Fruit fly (Drosophila melanogaster) whole organism, embryonic: ENCODE measurements around the gene CG46465.

ENCODE experiments used
- Adf1 ChIP-seq: fragments of 200-800 bp; sonication (Bioruptor generic); IDR thresholded peaks from 2 replicates; pipeline ENCODE4 v1.3.6; 2022; ENCODE audit warnings: missing biosample characterization, missing genetic modification characterization
- BEAF-32 ChIP-seq: fragments of 200-800 bp; sonication (Bioruptor generic); optimal IDR thresholded peaks from 3 replicates; lab custom pipeline; 2017; ENCODE audit warnings: missing biosample characterization, missing genetic modification characterization, mild to moderate bottlenecking, moderate library complexity, missing genetic modification reagents
- BtbVII ChIP-seq: fragments of 200-800 bp; sonication (Bioruptor generic); optimal IDR thresholded peaks from 3 replicates; lab custom pipeline; 2017; ENCODE audit warnings: missing biosample characterization, mild to moderate bottlenecking, missing genetic modification characterization
- CG11696 ChIP-seq: fragments of 200-800 bp; sonication (Bioruptor generic); IDR thresholded peaks from 2 replicates; pipeline ENCODE4 v1.3.6; 2022; ENCODE audit warnings: missing biosample characterization, missing genetic modification characterization
- CG11723 ChIP-seq: fragments of 200-800 bp; sonication (Bioruptor generic); optimal IDR thresholded peaks from 2 replicates; lab custom pipeline; 2017; ENCODE audit warnings: missing biosample characterization, mild to moderate bottlenecking, missing genetic modification characterization
- CG12299 ChIP-seq: fragments of 200-800 bp; sonication (Bioruptor generic); optimal IDR thresholded peaks from 2 replicates; lab custom pipeline; 2018; ENCODE audit warnings: missing biosample characterization, mild to moderate bottlenecking, missing genetic modification characterization
- CG12942 ChIP-seq: fragments of 200-800 bp; sonication (Bioruptor generic); optimal IDR thresholded peaks from 3 replicates; lab custom pipeline; 2016; ENCODE audit warnings: missing biosample characterization, missing genetic modification characterization
- CG15011 ChIP-seq: fragments of 200-800 bp; sonication (Bioruptor generic); optimal IDR thresholded peaks from 3 replicates; lab custom pipeline; 2018; ENCODE audit warnings: missing biosample characterization, mild to moderate bottlenecking, missing genetic modification characterization
- CG1647 ChIP-seq: fragments of 200-800 bp; sonication (Bioruptor generic); optimal IDR thresholded peaks from 3 replicates; lab custom pipeline; 2016; ENCODE audit warnings: missing biosample characterization, missing genetic modification characterization
- CG17612 ChIP-seq: fragments of 200-800 bp; sonication (Bioruptor generic); IDR thresholded peaks from 2 replicates; pipeline ENCODE4 v1.3.6; 2022; ENCODE audit warnings: missing biosample characterization, missing genetic modification characterization
- CG2202 ChIP-seq: fragments of 200-800 bp; sonication (Bioruptor generic); optimal IDR thresholded peaks from 2 replicates; lab custom pipeline; 2018; ENCODE audit warnings: missing biosample characterization, mild to moderate bottlenecking, missing genetic modification characterization
- CG2678 ChIP-seq: fragments of 200-800 bp; sonication (Bioruptor generic); optimal IDR thresholded peaks from 3 replicates; lab custom pipeline; 2019; ENCODE audit warnings: missing biosample characterization, mild to moderate bottlenecking, missing genetic modification characterization, moderate library complexity
- CG30020 ChIP-seq: fragments of 200-800 bp; optimal IDR thresholded peaks from 2 replicates; lab custom pipeline; 2019; ENCODE audit warnings: missing biosample characterization, mild to moderate bottlenecking, missing genetic modification characterization, moderate library complexity
- CG31441 ChIP-seq: fragments of 200-800 bp; sonication (Bioruptor generic); IDR thresholded peaks from 2 replicates; pipeline ENCODE4 v1.3.6; 2022; ENCODE audit warnings: missing biosample characterization, missing genetic modification characterization
- CG32767 ChIP-seq: fragments of 200-800 bp; sonication (Bioruptor generic); IDR thresholded peaks from 2 replicates; pipeline ENCODE4 v1.3.6; 2022; ENCODE audit warnings: missing biosample characterization, missing genetic modification characterization
- CG3281 ChIP-seq: fragments of 200-800 bp; sonication (Bioruptor generic); optimal IDR thresholded peaks from 3 replicates; lab custom pipeline; 2017; ENCODE audit warnings: missing biosample characterization, mild to moderate bottlenecking, missing genetic modification characterization
- CG4617 ChIP-seq: fragments of 200-800 bp; sonication (Bioruptor generic); optimal IDR thresholded peaks from 3 replicates; lab custom pipeline; 2016; ENCODE audit warnings: missing biosample characterization, missing genetic modification characterization, borderline replicate concordance
- CG6654 ChIP-seq: fragments of 200-800 bp; sonication (Bioruptor generic); optimal IDR thresholded peaks from 2 replicates; lab custom pipeline; 2017; ENCODE audit warnings: missing biosample characterization, mild to moderate bottlenecking, missing genetic modification characterization
- CG7928 ChIP-seq: fragments of 200-800 bp; sonication (Bioruptor generic); optimal IDR thresholded peaks from 2 replicates; lab custom pipeline; 2017; ENCODE audit warnings: missing biosample characterization, mild to moderate bottlenecking, missing genetic modification characterization
- CG8944 ChIP-seq: fragments of 200-800 bp; sonication (Bioruptor generic); optimal IDR thresholded peaks from 3 replicates; lab custom pipeline; 2016; ENCODE audit warnings: missing biosample characterization, missing genetic modification characterization
- CoRest ChIP-seq: fragments of 200-800 bp; sonication (Bioruptor generic); optimal IDR thresholded peaks from 3 replicates; lab custom pipeline; 2018; ENCODE audit warnings: missing biosample characterization, mild to moderate bottlenecking, missing genetic modification characterization, moderate library complexity
- Dll ChIP-seq: fragments of 200-800 bp; sonication (Bioruptor generic); IDR thresholded peaks from 4 replicates; pipeline ENCODE4 v1.3.6; 2022; ENCODE audit warnings: missing biosample characterization, missing genetic modification characterization; ENCODE audit not compliant: partially characterized antibody
- Fer1 ChIP-seq: fragments of 200-800 bp; sonication (Bioruptor generic); optimal IDR thresholded peaks from 2 replicates; lab custom pipeline; 2017; ENCODE audit warnings: missing biosample characterization, mild to moderate bottlenecking, missing genetic modification characterization
- NFAT ChIP-seq: fragments of 200-800 bp; sonication (Bioruptor generic); IDR thresholded peaks from 2 replicates; pipeline ENCODE4 v1.3.6; 2022; ENCODE audit warnings: missing biosample characterization, missing genetic modification characterization
- NK7.1 ChIP-seq: fragments of 200-800 bp; sonication (Bioruptor generic); optimal IDR thresholded peaks from 3 replicates; lab custom pipeline; 2016; ENCODE audit warnings: missing biosample characterization, missing genetic modification characterization
- Ssrp ChIP-seq: fragments of 200-800 bp; sonication (Bioruptor generic); optimal IDR thresholded peaks from 2 replicates; lab custom pipeline; 2018; ENCODE audit warnings: missing biosample characterization, mild to moderate bottlenecking, missing genetic modification characterization, moderate library complexity
- ac ChIP-seq: fragments of 200-800 bp; sonication (Bioruptor generic); optimal IDR thresholded peaks from 3 replicates; lab custom pipeline; 2017; ENCODE audit warnings: missing biosample characterization, mild to moderate bottlenecking, missing genetic modification characterization
- amos ChIP-seq: fragments of 200-800 bp; sonication (Bioruptor generic); IDR thresholded peaks from 2 replicates; pipeline ENCODE4 v1.3.6; 2022; ENCODE audit warnings: missing biosample characterization, missing genetic modification characterization; ENCODE audit not compliant: partially characterized antibody
- chinmo ChIP-seq: fragments of 200-800 bp; sonication (Bioruptor generic); IDR thresholded peaks from 4 replicates; pipeline ENCODE4 v1.3.6; 2022; ENCODE audit warnings: missing biosample characterization, missing genetic modification characterization; ENCODE audit not compliant: partially characterized antibody
- chm ChIP-seq: fragments of 200-800 bp; sonication (Bioruptor generic); IDR thresholded peaks from 2 replicates; pipeline ENCODE4 v1.3.6; 2022; ENCODE audit warnings: missing biosample characterization, missing genetic modification characterization
- crol ChIP-seq: fragments of 200-800 bp; sonication (Bioruptor generic); IDR thresholded peaks from 2 replicates; pipeline ENCODE4 v1.3.6; 2022; ENCODE audit warnings: missing biosample characterization, missing genetic modification characterization
- crp ChIP-seq, 2 experiments: fragments of 200-800 bp; sonication (Bioruptor generic); optimal IDR thresholded peaks; 2 replicates in 1 of 2; 3 replicates in 1 of 2; lab custom pipeline; 2017; ENCODE audit warnings: missing biosample characterization in 2 of 2, missing genetic modification characterization in 2 of 2, mild to moderate bottlenecking in 1 of 2, moderate library complexity in 1 of 2
- disco-r ChIP-seq: fragments of 200-800 bp; sonication (Bioruptor generic); optimal IDR thresholded peaks from 2 replicates; lab custom pipeline; 2016; ENCODE audit warnings: missing biosample characterization, missing genetic modification characterization
- dpn ChIP-seq, 2 experiments: fragments of 200-800 bp; sonication (Bioruptor generic); optimal IDR thresholded peaks; 3 replicates each; lab custom pipeline; 2016; ENCODE audit warnings: missing biosample characterization in 2 of 2, missing genetic modification characterization in 2 of 2
- fd64A ChIP-seq: fragments of 200-800 bp; sonication (Bioruptor generic); optimal IDR thresholded peaks from 3 replicates; lab custom pipeline; 2018; ENCODE audit warnings: missing biosample characterization, mild to moderate bottlenecking, missing genetic modification characterization
- gem ChIP-seq: fragments of 200-800 bp; sonication (Bioruptor generic); optimal IDR thresholded peaks from 2 replicates; lab custom pipeline; 2019; ENCODE audit warnings: missing biosample characterization, mild to moderate bottlenecking, missing genetic modification characterization, moderate library complexity
- ham ChIP-seq: fragments of 200-800 bp; sonication (Bioruptor generic); IDR thresholded peaks from 2 replicates; pipeline ENCODE4 v1.3.6; 2022; ENCODE audit warnings: missing biosample characterization, missing genetic modification characterization
- hkb ChIP-seq, 2 experiments: fragments of 200-800 bp in 1 of 2; fragments of >200 bp in 1 of 2; sonication (Bioruptor generic) in 1 of 2; IDR thresholded peaks in 1 of 2; optimal IDR thresholded peaks in 1 of 2; 2 replicates each; pipeline versions ENCODE4 v1.3.6 to Lab custom; 2017 to 2022; ENCODE audit warnings: missing biosample characterization in 1 of 2, missing genetic modification characterization in 1 of 2
- jigr1 ChIP-seq: fragments of 200-800 bp; sonication (Bioruptor generic); IDR thresholded peaks from 3 replicates; pipeline ENCODE4 v1.3.6; 2022; ENCODE audit warnings: missing biosample characterization, missing genetic modification characterization
- ken ChIP-seq: fragments of 200-800 bp; sonication (Bioruptor generic); IDR thresholded peaks from 3 replicates; pipeline ENCODE4 v1.3.6; 2022; ENCODE audit warnings: missing biosample characterization, missing genetic modification characterization
- oc ChIP-seq: fragments of 200-800 bp; sonication (Bioruptor generic); optimal IDR thresholded peaks from 2 replicates; lab custom pipeline; 2018; ENCODE audit warnings: missing biosample characterization, mild to moderate bottlenecking, missing genetic modification characterization, moderate library complexity
- psq ChIP-seq: fragments of 200-800 bp; sonication (Bioruptor generic); optimal IDR thresholded peaks from 2 replicates; lab custom pipeline; 2017; ENCODE audit warnings: missing biosample characterization, missing genetic modification characterization
- salm ChIP-seq: fragments of 200-800 bp; sonication (Bioruptor generic); optimal IDR thresholded peaks from 2 replicates; lab custom pipeline; 2018; ENCODE audit warnings: missing biosample characterization, mild to moderate bottlenecking, missing genetic modification characterization
- scrt ChIP-seq: fragments of 200-800 bp; sonication (Bioruptor generic); optimal IDR thresholded peaks from 2 replicates; lab custom pipeline; 2018; ENCODE audit warnings: missing biosample characterization, mild to moderate bottlenecking, missing genetic modification characterization, moderate library complexity
- sob ChIP-seq: fragments of 200-800 bp; sonication (Bioruptor generic); IDR thresholded peaks from 2 replicates; pipeline ENCODE4 v1.3.6; 2022; ENCODE audit warnings: missing biosample characterization, missing genetic modification characterization
- stwl ChIP-seq: fragments of 200-800 bp; sonication (Bioruptor generic); optimal IDR thresholded peaks from 3 replicates; lab custom pipeline; 2018; ENCODE audit warnings: missing biosample characterization, mild to moderate bottlenecking, missing genetic modification characterization, moderate library complexity
- unc-4 ChIP-seq: fragments of 200-800 bp; sonication (Bioruptor generic); IDR thresholded peaks from 2 replicates; pipeline ENCODE4 v1.3.6; 2022; ENCODE audit warnings: missing biosample characterization, missing genetic modification characterization; ENCODE audit not compliant: partially characterized antibody
- wek ChIP-seq: fragments of 200-800 bp; sonication (Bioruptor generic); optimal IDR thresholded peaks from 3 replicates; lab custom pipeline; 2018; ENCODE audit warnings: missing biosample characterization, mild to moderate bottlenecking, missing genetic modification characterization, moderate library complexity

Gene CG46465

dm6 chr2L:18974063-18974779, 18.1 kb upstream of the CG46465 start, which contains the start of the genes L2HGDH and CG10431 (continued):
- TF ChIP-seq CG2678 (peak; percentile 75), Adf1 (GFP tag; lab: Robert Waterston, UW) (peak; percentile 44; the same call in 1 of the 2 replicates), psq (GFP tag; lab: Kevin White, UChicago) (no peak), CG8944 (GFP tag; lab: Kevin White, UChicago) (peak; percentile 5), Ssrp (tag; lab: Kevin White, UChicago) (peak; percentile 47), CG32767 (GFP tag; lab: Robert Waterston, UW) (no peak), dpn (GFP tag; optimal IDR thresholded peaks at IDR 0.05; lab: Kevin White, UChicago) (peak; percentile 42 to 68), CG15011 (GFP tag; lab: Kevin White, UChicago) (peak; percentile 2), CG2202 (peak; percentile 4), wek (GFP tag; lab: Kevin White, UChicago) (peak; percentile 3), chinmo (no peak), CG11723 (GFP tag; lab: Kevin White, UChicago) (peak; percentile 37), CG12942 (GFP tag; lab: Kevin White, UChicago) (peak; percentile 34), CG31441 (no peak; the same call in 1 of the 2 replicates), CG30020 (peak; percentile 60), hkb (optimal IDR thresholded peaks at IDR 0.05; lab: Kevin White, UChicago) (peak; percentile 26), hkb (GFP tag; IDR thresholded peaks at IDR 0.05; lab: Robert Waterston, UW) (no peak), chm (GFP tag; lab: Robert Waterston, UW) (no peak), CG11696 (GFP tag; lab: Robert Waterston, UW) (no peak), unc-4 (0 out of 2 replicates have a peak, but pooled peaks have one; percentile 17), CG1647 (GFP tag; lab: Kevin White, UChicago) (no peak), CoRest (tag; lab: Kevin White, UChicago) (peak; percentile 79), CG12299 (tag; lab: Kevin White, UChicago) (peak; percentile 65), crp (GFP tag; optimal IDR thresholded peaks at IDR 0.05; lab: Kevin White, UChicago) (peak; percentile 71 to 97), NK7.1 (GFP tag; lab: Kevin White, UChicago) (no peak), scrt (peak; percentile 41), BtbVII (peak; percentile 67), BEAF-32 (GFP tag; lab: Kevin White, UChicago) (peak; percentile 52), CG4617 (GFP tag; lab: Kevin White, UChicago) (no peak), CG17612 (GFP tag; lab: Robert Waterston, UW) (no peak), salm (tag; lab: Kevin White, UChicago) (peak; percentile 28), CG6654 (no peak), Dll (GFP tag; lab: Robert Waterston, UW) (peak; percentile 38; the same call in 1 of the 4 replicates), NFAT (GFP tag; lab: Robert Waterston, UW) (peak; percentile 94), disco-r (GFP tag; lab: Kevin White, UChicago) (peak; percentile 34), stwl (tag; lab: Kevin White, UChicago) (peak; percentile 84), jigr1 (GFP tag; lab: Robert Waterston, UW) (no peak), fd64A (GFP tag; lab: Kevin White, UChicago) (peak; percentile 21), Fer1 (GFP tag; lab: Kevin White, UChicago) (peak; percentile 64), crol (peak; percentile 99), ham (GFP tag; lab: Robert Waterston, UW) (no peak), oc (peak; percentile 60), ac (GFP tag; lab: Kevin White, UChicago) (no peak), ken (GFP tag; lab: Robert Waterston, UW) (0 out of 3 replicates have a peak, but pooled peaks have one; percentile 51), CG7928 (GFP tag; lab: Kevin White, UChicago) (peak; percentile 2), amos (peak; percentile 37; the same call in 1 of the 2 replicates), CG3281 (peak; percentile 57), gem (peak; percentile 79), sob (0 out of 2 replicates have a peak, but pooled peaks have one; percentile 7)
